Worm (Caenorhabditis elegans) whole organism, L1 larva: ENCODE results near the gene swt-6.

Experiments
- ceh-63 ChIP-seq: fragments of 200-800 bp; sonication (Bioruptor generic); optimal IDR thresholded peaks from 2 replicates; lab custom pipeline; 2018; ENCODE audit warnings: mild to moderate bottlenecking, missing genetic modification characterization, missing compliant biosample characterization
- mdl-1 ChIP-seq, 2 experiments: fragments of 150-350 bp; optimal IDR thresholded peaks; 2 replicates each; lab custom pipeline; 2014 to 2017; ENCODE audit warnings: missing biosample characterization in 2 of 2, missing genetic modification characterization in 2 of 2, inconsistent platforms in 1 of 2
- nhr-28 ChIP-seq: fragments of 150-350 bp; optimal IDR thresholded peaks from 2 replicates; lab custom pipeline; 2014; ENCODE audit warnings: missing biosample characterization, missing genetic modification characterization
- unc-62 ChIP-seq: fragments of 150-350 bp; optimal IDR thresholded peaks from 2 replicates; lab custom pipeline; 2014; ENCODE audit warnings: missing biosample characterization, missing genetic modification reagents, missing genetic modification characterization
- ztf-4 ChIP-seq: fragments of 150-350 bp; optimal IDR thresholded peaks from 2 replicates; lab custom pipeline; 2014; ENCODE audit warnings: missing biosample characterization, missing genetic modification characterization

DNA sequence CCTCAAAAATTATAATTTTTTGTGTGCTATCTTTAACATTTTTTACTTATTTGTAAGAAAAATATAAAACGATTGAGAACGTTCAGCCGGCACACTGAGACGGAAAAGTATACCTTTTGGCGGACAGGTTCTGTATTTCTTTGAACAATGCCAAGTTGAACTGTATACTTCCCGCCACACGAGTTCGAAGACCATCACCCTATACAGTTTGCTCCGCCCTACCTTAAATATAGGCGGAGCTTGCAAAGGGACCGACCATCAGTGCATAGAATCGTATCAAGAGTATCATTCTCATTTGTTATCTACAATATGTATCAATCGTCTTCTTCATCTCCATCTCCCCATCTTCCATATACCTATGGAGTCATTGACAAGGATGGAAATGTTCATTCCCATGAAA lies 30.7 kb downstream of the swt-6 start, which contains the start of gene end-1:
- TF ChIP-seq mdl-1 (tag; optimal IDR thresholded peaks at IDR 0.05; lab: Kevin White, UChicago) (no peak), ceh-63 (GFP tag; lab: Kevin White, UChicago) (no peak), unc-62 (GFP tag; lab: Kevin White, UChicago) (no peak), ztf-4 (tag; lab: Kevin White, UChicago) (no peak), nhr-28 (tag; lab: Kevin White, UChicago) (no peak)
